Worm (Caenorhabditis elegans) whole organism, early embryonic: ENCODE measurements around the gene F37A8.5.

Experiments
- aly-1 ChIP-seq: sonication (generic microtip); optimal IDR thresholded peaks from 2 replicates; lab custom pipeline; 2016; ENCODE audit warnings: missing genetic modification characterization, missing compliant biosample characterization
- ama-1 ChIP-seq: fragments of 150-350 bp; optimal IDR thresholded peaks from 2 replicates; lab custom pipeline; 2014
- flt-1 ChIP-seq: fragments of 200-800 bp; sonication (Bioruptor generic); IDR thresholded peaks from 2 replicates; pipeline ENCODE4 v1.3.6; 2022; ENCODE audit warnings: missing genetic modification characterization, missing compliant biosample characterization

ce11 chrIII:3918569-3918968 is 37.9 kb upstream of the F37A8.5 start, which contains the start of gene ZK1058.3:
- TF ChIP-seq ama-1 (lab: Kevin White, UChicago), result no peak
- no peak for TF ChIP-seq aly-1
- no peak for TF ChIP-seq flt-1 (GFP tag; lab: Robert Waterston, UW)
